Fruit fly (Drosophila melanogaster): Measurements from ENCODE around the gene CG43083.

- TF ChIP-seq h (optimal IDR thresholded peaks at IDR 0.05), result no peak
- no peak for TF ChIP-seq insv (optimal IDR thresholded peaks at IDR 0.05)
Observed at dm6 chr3L:15638524-15638923, 9.8 kb upstream of the CG43083 start.

Measured in Kc167 (cell line).